Fruit fly (Drosophila melanogaster) whole organism, wandering third instar larva: ENCODE measurements around the gene CG3402.

Experiments used
- Abd-B ChIP-seq: fragments of >200 bp; optimal IDR thresholded peaks from 2 replicates; lab custom pipeline; 2017; ENCODE audit warnings: missing biosample characterization, missing genetic modification characterization
- CG32264 ChIP-seq: fragments of 200-800 bp; sonication (Bioruptor generic); optimal IDR thresholded peaks from 2 replicates; lab custom pipeline; 2016; ENCODE audit warnings: missing biosample characterization, missing genetic modification characterization
- Dfd ChIP-seq: fragments of >200 bp; optimal IDR thresholded peaks from 2 replicates; lab custom pipeline; 2017; ENCODE audit warnings: missing biosample characterization, missing genetic modification characterization
- GATAd ChIP-seq: sonication (Bioruptor generic); optimal IDR thresholded peaks from 2 replicates; lab custom pipeline; 2016; ENCODE audit warnings: missing biosample characterization, missing genetic modification characterization
- HLH106 ChIP-seq: fragments of 200-800 bp; optimal IDR thresholded peaks from 3 replicates; lab custom pipeline; 2019; ENCODE audit warnings: missing biosample characterization, mild to moderate bottlenecking, missing genetic modification characterization, moderate library complexity
- Hr83 ChIP-seq: fragments of 200-300 bp; sonication (Bioruptor generic); optimal IDR thresholded peaks from 2 replicates; lab custom pipeline; 2016; ENCODE audit warnings: missing biosample characterization, mild to moderate bottlenecking, missing genetic modification characterization, moderate library complexity; ENCODE audit not compliant: poor library complexity, severe bottlenecking
- Myc ChIP-seq: fragments of >200 bp; optimal IDR thresholded peaks from 2 replicates; lab custom pipeline; 2017
- Vsx2 ChIP-seq: fragments of 200-300, 225-300 bp; sonication (Bioruptor generic); optimal IDR thresholded peaks from 2 replicates; lab custom pipeline; 2018; ENCODE audit warnings: missing biosample characterization, missing genetic modification characterization; ENCODE audit not compliant: partially characterized antibody
- br ChIP-seq: fragments of 200-800 bp; sonication (Bioruptor generic); optimal IDR thresholded peaks from 2 replicates; lab custom pipeline; 2016; ENCODE audit warnings: missing biosample characterization, missing genetic modification characterization
- brk ChIP-seq: fragments of 200-800 bp; sonication (Bioruptor generic); optimal IDR thresholded peaks from 2 replicates; lab custom pipeline; 2016; ENCODE audit warnings: missing biosample characterization, mild to moderate bottlenecking, missing genetic modification characterization
- dmrt93B ChIP-seq: fragments of 200-800 bp; sonication (Bioruptor generic); optimal IDR thresholded peaks from 2 replicates; lab custom pipeline; 2018; ENCODE audit warnings: missing biosample characterization, mild to moderate bottlenecking, missing genetic modification characterization
- foxo ChIP-seq, 2 experiments: fragments of 200-800 bp; sonication (Bioruptor generic); optimal IDR thresholded peaks; 2 replicates in 1 of 2; 3 replicates in 1 of 2; lab custom pipeline; 2016 to 2017; ENCODE audit warnings: missing biosample characterization in 2 of 2, missing genetic modification characterization in 2 of 2
- h ChIP-seq: fragments of 200-800 bp; sonication (Bioruptor generic); optimal IDR thresholded peaks from 3 replicates; lab custom pipeline; 2016; ENCODE audit warnings: missing biosample characterization, mild to moderate bottlenecking, missing genetic modification characterization
- jim ChIP-seq: fragments of 175-275, 200-325 bp; sonication (Bioruptor generic); optimal IDR thresholded peaks from 2 replicates; lab custom pipeline; 2016; ENCODE audit warnings: missing biosample characterization, mild to moderate bottlenecking, missing genetic modification characterization
- lola ChIP-seq: fragments of >200 bp; optimal IDR thresholded peaks from 2 replicates; lab custom pipeline; 2017; ENCODE audit warnings: missing biosample characterization, missing genetic modification characterization
- sage ChIP-seq: fragments of 200-800 bp; sonication (Bioruptor generic); optimal IDR thresholded peaks from 2 replicates; lab custom pipeline; 2016; ENCODE audit warnings: missing biosample characterization, mild to moderate bottlenecking, missing genetic modification characterization
- tai ChIP-seq: sonication (Bioruptor generic); optimal IDR thresholded peaks from 2 replicates; lab custom pipeline; 2016; ENCODE audit warnings: missing biosample characterization, missing genetic modification characterization
- usp ChIP-seq: fragments of >200 bp; optimal IDR thresholded peaks from 2 replicates; lab custom pipeline; 2017; ENCODE audit warnings: missing biosample characterization, missing genetic modification characterization
- woc ChIP-seq: sonication (Bioruptor generic); optimal IDR thresholded peaks from 2 replicates; lab custom pipeline; 2016; ENCODE audit warnings: missing biosample characterization, mild to moderate bottlenecking, missing genetic modification characterization

CG3402 gene

dm6 chr3L:602531-602930 lies 50.1 kb downstream of the CG3402 start:
- TF ChIP-seq jim = no peak
- no peak for TF ChIP-seq Hr83 (GFP tag; lab: Kevin White, UChicago)
- peak; percentile 9 for TF ChIP-seq h
- TF ChIP-seq Myc (lab: Kevin White, UChicago) = no peak
- TF ChIP-seq HLH106 (tag; lab: Kevin White, UChicago) = peak; percentile 70
- no peak for TF ChIP-seq woc (GFP tag; lab: Kevin White, UChicago)
- no peak for TF ChIP-seq CG32264 (GFP tag; lab: Kevin White, UChicago)
- TF ChIP-seq usp (GFP tag; lab: Kevin White, UChicago) = no peak
- TF ChIP-seq GATAd = no peak
- no peak for TF ChIP-seq Abd-B (GFP tag; lab: Kevin White, UChicago)
- TF ChIP-seq sage (GFP tag; lab: Kevin White, UChicago) = no peak
- no peak for TF ChIP-seq Vsx2 (GFP tag; lab: Kevin White, UChicago)
- TF ChIP-seq tai (GFP tag; lab: Kevin White, UChicago) = no peak
- TF ChIP-seq foxo (GFP tag; optimal IDR thresholded peaks at IDR 0.05; lab: Kevin White, UChicago) = peak in 1 of 2 experiments; percentile 27
- no peak for TF ChIP-seq Dfd (GFP tag; lab: Kevin White, UChicago)
- no peak for TF ChIP-seq dmrt93B (GFP tag; lab: Kevin White, UChicago)
- TF ChIP-seq, all 38 proteins: peak for 3

- TF ChIP-seq brk (GFP tag; lab: Kevin White, UChicago) (no peak), usp (GFP tag; lab: Kevin White, UChicago) (no peak), CG32264 (GFP tag; lab: Kevin White, UChicago) (no peak), br (GFP tag; lab: Kevin White, UChicago) (no peak), lola (no peak), HLH106 (tag; lab: Kevin White, UChicago) (no peak)
These were observed 51.0 kb downstream of the CG3402 start for dm6 chr3L:601559-602136.
